Worm (Caenorhabditis elegans): Measurements from ENCODE around the gene fard-1.
A peak's percentile ranks its signal among the peaks of the same experiment; 100 is the strongest.

fard-1 gene

ce11 chrX:2975421-2975820 is 42.3 kb downstream of the fard-1 start:
- no peak for TF ChIP-seq aly-2 (tag; optimal IDR thresholded peaks at IDR 0.05)
- no peak for TF ChIP-seq mes-2 (tag; optimal IDR thresholded peaks at IDR 0.05; ENCODE audit: poor library complexity, severe bottlenecking)
- TF ChIP-seq dve-1 (tag; optimal IDR thresholded peaks at IDR 0.05; ENCODE audit: insufficient read depth) = no peak
- TF ChIP-seq unc-130 (GFP tag; optimal IDR thresholded peaks at IDR 0.05) = no peak
- TF ChIP-seq nhr-25 (tag; optimal IDR thresholded peaks at IDR 0.05; ENCODE audit: borderline replicate concordance, insufficient read depth) = no peak
- no peak for TF ChIP-seq vab-7 (GFP tag; IDR thresholded peaks at IDR 0.05)
- no peak for TF ChIP-seq cey-2 (tag; optimal IDR thresholded peaks at IDR 0.05; ENCODE audit: borderline replicate concordance, insufficient read depth)
- no peak for TF ChIP-seq ceh-20 (GFP tag; IDR thresholded peaks at IDR 0.05)
- no peak for TF ChIP-seq attf-4 (tag; optimal IDR thresholded peaks at IDR 0.05)

ce11 chrX:2976148-2976547 is 43.0 kb downstream of the fard-1 start, which contains the start of gene aakg-3:
Gene aakg-3 (plus strand): TSS chrX:2976448.
- peak; percentile 75 for TF ChIP-seq aha-1 (tag)
- no peak for TF ChIP-seq egl-27 (tag; optimal IDR thresholded peaks at IDR 0.05)

ce11 chrX:2978100-2978499 is 44.9 kb downstream of the fard-1 start:
- TF ChIP-seq rbr-2 (tag; optimal IDR thresholded peaks at IDR 0.05) (no peak), fkh-10 (GFP tag; optimal IDR thresholded peaks at IDR 0.05) (no peak), spr-3 (GFP tag; optimal IDR thresholded peaks at IDR 0.05) (no peak), nhr-102 (tag; optimal IDR thresholded peaks at IDR 0.05) (no peak), F49E8.2 (tag; optimal IDR thresholded peaks at IDR 0.05; ENCODE audit: borderline replicate concordance) (no peak), spr-1 (tag; optimal IDR thresholded peaks at IDR 0.05) (no peak), daf-8 (GFP tag; IDR thresholded peaks at IDR 0.05) (no peak)

ce11 chrX:2981715-2982114 is 48.6 kb downstream of the fard-1 start, which contains the start of gene nspg-5:
Gene nspg-5 (plus strand): TSS chrX:2982015.
- TF ChIP-seq pqm-1 (tag; optimal IDR thresholded peaks at IDR 0.05) (no peak), nhr-10 (tag; optimal IDR thresholded peaks at IDR 0.05) (no peak), aha-1 (tag) (peak; percentile 57), hif-1 (tag; optimal IDR thresholded peaks at IDR 0.05) (no peak)

ce11 chrX:2983996-2984395 is 50.8 kb downstream of the fard-1 start, which contains the start of gene osm-5:
Gene osm-5 (plus strand): TSS chrX:2984263.
- TF ChIP-seq lin-38 (GFP tag; IDR thresholded peaks at IDR 0.05) (no peak), Y5F2A.4 (GFP tag; optimal IDR thresholded peaks at IDR 0.05) (no peak), F44E2.7 (GFP tag; IDR thresholded peaks at IDR 0.05) (no peak)
